Comparison of ENCODE assay signal across 8 worm cellular contexts in genomic region chrIII:3797180-3798026, ce11.
TF ChIP-seq lines count a peak whose summit lies in the region.

No protein-coding gene starts in this region.

TF ChIP-seq in whole organism, L1 larva, 84 proteins besides CTCF, POLR2A, EP300 and RAD21 (continues in another document):
- TF ChIP-seq ces-1 (GFP tag; optimal IDR thresholded peaks at IDR 0.05; lab: Kevin White, UChicago) (no peak), lin-14 (GFP tag; optimal IDR thresholded peaks at IDR 0.05; lab: Kevin White, UChicago) (peak; percentile 70), isw-1 (GFP tag; IDR thresholded peaks at IDR 0.05; lab: Robert Waterston, UW) (no peak), nhr-76 (tag; optimal IDR thresholded peaks at IDR 0.05; lab: Kevin White, UChicago) (no peak), pag-3 (tag; optimal IDR thresholded peaks at IDR 0.05; lab: Kevin White, UChicago; ENCODE audit: borderline replicate concordance, insufficient read depth) (no peak), mdl-1 (tag; optimal IDR thresholded peaks at IDR 0.05; lab: Kevin White, UChicago) (peak in 1 of 2 experiments; percentile 74), elt-3 (tag; optimal IDR thresholded peaks at IDR 0.05; lab: Kevin White, UChicago) (peak in 2 of 6 experiments; percentile 1 to 20), C16A3.4 (tag; optimal IDR thresholded peaks at IDR 0.05; lab: Kevin White, UChicago) (peak; percentile 21), nhr-84 (tag; optimal IDR thresholded peaks at IDR 0.05; lab: Kevin White, UChicago) (no peak), snpc-4 (tag; optimal IDR thresholded peaks at IDR 0.05; lab: Kevin White, UChicago) (no peak), lin-15B (tag; optimal IDR thresholded peaks at IDR 0.05; lab: Kevin White, UChicago) (no peak)

TF ChIP-seq in whole organism, L2 larva, 48 proteins besides CTCF, POLR2A, EP300 and RAD21 (continues in another document):
- TF ChIP-seq sma-9 (GFP tag; optimal IDR thresholded peaks at IDR 0.05; lab: Kevin White, UChicago) (peak; percentile 91), sma-9 (tag; optimal IDR thresholded peaks at IDR 0.05; lab: Kevin White, UChicago) (no peak), zag-1 (tag; optimal IDR thresholded peaks at IDR 0.05; lab: Kevin White, UChicago) (no peak), crh-2 (tag; optimal IDR thresholded peaks at IDR 0.05; lab: Kevin White, UChicago) (peak; percentile 47), ztf-4 (tag; optimal IDR thresholded peaks at IDR 0.05; lab: Kevin White, UChicago) (no peak), nhr-6 (tag; optimal IDR thresholded peaks at IDR 0.05; lab: Kevin White, UChicago) (no peak), nhr-12 (tag; optimal IDR thresholded peaks at IDR 0.05; lab: Kevin White, UChicago) (no peak), F13H6.1 (tag; optimal IDR thresholded peaks at IDR 0.05; lab: Kevin White, UChicago) (peak; percentile 50), lsy-2 (tag; optimal IDR thresholded peaks at IDR 0.05; lab: Kevin White, UChicago) (peak in 1 of 2 experiments; percentile 39), nhr-77 (tag; optimal IDR thresholded peaks at IDR 0.05; lab: Kevin White, UChicago) (no peak), egl-27 (tag; optimal IDR thresholded peaks at IDR 0.05; lab: Kevin White, UChicago) (peak; percentile 27), ceh-16 (tag; optimal IDR thresholded peaks at IDR 0.05; lab: Kevin White, UChicago) (peak; percentile 88)

TF ChIP-seq in whole organism, L3 larva, 47 proteins besides CTCF, POLR2A, EP300 and RAD21 (continues in another document):
- TF ChIP-seq egl-5 (tag; optimal IDR thresholded peaks at IDR 0.05; lab: Kevin White, UChicago) (peak; percentile 30), lin-39 (tag; optimal IDR thresholded peaks at IDR 0.05; lab: Kevin White, UChicago) (peak; percentile 55), lsy-12 (tag; optimal IDR thresholded peaks at IDR 0.05; lab: Kevin White, UChicago) (no peak), pha-4 (tag; optimal IDR thresholded peaks at IDR 0.05; lab: Kevin White, UChicago) (peak; percentile 93), elt-1 (tag; optimal IDR thresholded peaks at IDR 0.05; lab: Kevin White, UChicago) (peak; percentile 96), aly-2 (tag; optimal IDR thresholded peaks at IDR 0.05; lab: Kevin White, UChicago) (no peak), lin-15B (tag; optimal IDR thresholded peaks at IDR 0.05; lab: Kevin White, UChicago) (no peak), egl-27 (tag; optimal IDR thresholded peaks at IDR 0.05; lab: Kevin White, UChicago) (no peak), pqm-1 (tag; optimal IDR thresholded peaks at IDR 0.05; lab: Kevin White, UChicago) (peak; percentile 56), R02D3.7 (tag; optimal IDR thresholded peaks at IDR 0.05; lab: Kevin White, UChicago) (no peak), unc-62 (GFP tag; optimal IDR thresholded peaks at IDR 0.05; lab: Kevin White, UChicago) (no peak), elt-2 (tag; optimal IDR thresholded peaks at IDR 0.05; lab: Kevin White, UChicago) (peak; percentile 37)

TF ChIP-seq in whole organism, L4 larva, 104 proteins besides CTCF, POLR2A, EP300 and RAD21 (continues in another document):
- TF ChIP-seq T20F7.1 (GFP tag; optimal IDR thresholded peaks at IDR 0.05; lab: Kevin White, UChicago) = no peak
- TF ChIP-seq egl-43 (GFP tag; IDR thresholded peaks at IDR 0.05; lab: Robert Waterston, UW) = no peak
- TF ChIP-seq mxl-3 (GFP tag; optimal IDR thresholded peaks at IDR 0.05; lab: Kevin White, UChicago) = peak; percentile 37
- TF ChIP-seq rbr-2 (tag; optimal IDR thresholded peaks at IDR 0.05; lab: Kevin White, UChicago) = no peak
- no peak for TF ChIP-seq zag-1 (tag; optimal IDR thresholded peaks at IDR 0.05; lab: Kevin White, UChicago)
- TF ChIP-seq unc-62 (GFP tag; optimal IDR thresholded peaks at IDR 0.05 in 1 of 2; lab: Kevin White, UChicago) = peak in 1 of 2 experiments; percentile 95
- no peak for TF ChIP-seq unc-62 (tag; optimal IDR thresholded peaks at IDR 0.05; lab: Kevin White, UChicago)
- no peak for TF ChIP-seq Y5F2A.4 (GFP tag; optimal IDR thresholded peaks at IDR 0.05; lab: Kevin White, UChicago)
- no peak for TF ChIP-seq R02D3.7 (tag; optimal IDR thresholded peaks at IDR 0.05; lab: Kevin White, UChicago)
- no peak for TF ChIP-seq saeg-2 (GFP tag; IDR thresholded peaks at IDR 0.05; lab: Robert Waterston, UW)
- no peak for TF ChIP-seq aly-2 (tag; optimal IDR thresholded peaks at IDR 0.05; lab: Kevin White, UChicago)
- TF ChIP-seq nhr-25 (tag; optimal IDR thresholded peaks at IDR 0.05; lab: Kevin White, UChicago; ENCODE audit: borderline replicate concordance, insufficient read depth) = no peak

TF ChIP-seq in whole organism, late embryonic, 69 proteins besides CTCF, POLR2A, EP300 and RAD21:
- TF ChIP-seq pax-1 (tag; optimal IDR thresholded peaks at IDR 0.05; lab: Kevin White, UChicago) = peak; percentile 4
- peak; percentile 57 for TF ChIP-seq rnt-1 (tag; optimal IDR thresholded peaks at IDR 0.05; lab: Kevin White, UChicago)
- TF ChIP-seq ceh-2 (tag; optimal IDR thresholded peaks at IDR 0.05; lab: Kevin White, UChicago) = no peak
- TF ChIP-seq tbx-2 (tag; optimal IDR thresholded peaks at IDR 0.05; lab: Kevin White, UChicago) = peak; percentile 17
- TF ChIP-seq Y22D7AL.16 (tag; optimal IDR thresholded peaks at IDR 0.05; lab: Kevin White, UChicago) = no peak
- peak; percentile 49 for TF ChIP-seq hlh-30 (tag; optimal IDR thresholded peaks at IDR 0.05; lab: Kevin White, UChicago; ENCODE audit: insufficient read depth)
TF ChIP-seq in whole organism, late embryonic: peak in this region for 4.

TF ChIP-seq in whole organism, midembryonic, 9 proteins besides CTCF, POLR2A, EP300 and RAD21:
- TF ChIP-seq klf-2 (GFP tag; conservative IDR thresholded peaks at IDR 0.05; lab: Robert Waterston, UW) (no peak), cog-1 (tag; optimal IDR thresholded peaks at IDR 0.05; lab: Kevin White, UChicago) (no peak), ztf-23 (GFP tag; IDR thresholded peaks at IDR 0.05; lab: Robert Waterston, UW) (no peak), T22C8.4 (GFP tag; IDR thresholded peaks at IDR 0.05; lab: Robert Waterston, UW) (0 out of 2 replicates have a peak, but pooled peaks have one; percentile 8), med-1 (GFP tag; optimal IDR thresholded peaks at IDR 0.05; lab: Kevin White, UChicago; ENCODE audit: insufficient read depth) (no peak), flt-1 (GFP tag; IDR thresholded peaks at IDR 0.05; lab: Robert Waterston, UW) (no peak)

TF ChIP-seq in whole organism, mixed stage, embryonic, 35 proteins besides CTCF, POLR2A, EP300 and RAD21:
- no peak for TF ChIP-seq unc-62 (GFP tag; optimal IDR thresholded peaks at IDR 0.05; lab: Kevin White, UChicago)
- TF ChIP-seq elt-1 (tag; optimal IDR thresholded peaks at IDR 0.05; lab: Kevin White, UChicago; ENCODE audit: borderline replicate concordance, insufficient read depth) = peak; percentile 90
- no peak for TF ChIP-seq mls-2 (tag; optimal IDR thresholded peaks at IDR 0.05; lab: Kevin White, UChicago)
- TF ChIP-seq lin-32 (GFP tag; optimal IDR thresholded peaks at IDR 0.05; lab: Kevin White, UChicago) = no peak
- no peak for TF ChIP-seq sptf-1 (tag; optimal IDR thresholded peaks at IDR 0.05; lab: Kevin White, UChicago)
- no peak for TF ChIP-seq nhr-2 (tag; optimal IDR thresholded peaks at IDR 0.05; lab: Kevin White, UChicago)
- no peak for TF ChIP-seq sem-2 (GFP tag; optimal IDR thresholded peaks at IDR 0.05; lab: Kevin White, UChicago)

TF ChIP-seq in whole organism, young adult, 124 proteins besides CTCF, POLR2A, EP300 and RAD21:
- TF ChIP-seq pha-4 (tag; optimal IDR thresholded peaks at IDR 0.05; lab: Kevin White, UChicago) (peak; percentile 35), zfh-2 (GFP tag; conservative IDR thresholded peaks at IDR 0.05; lab: Robert Waterston, UW) (peak; percentile 72; the same call in 1 of the 2 replicates), chd-7 (tag; optimal IDR thresholded peaks at IDR 0.05; lab: Kevin White, UChicago) (peak; percentile 24), D2030.7 (GFP tag; IDR thresholded peaks at IDR 0.05; lab: Robert Waterston, UW) (no peak), pbrm-1 (GFP tag; IDR thresholded peaks at IDR 0.05; lab: Robert Waterston, UW) (no peak), atf-7 (tag; optimal IDR thresholded peaks at IDR 0.05; lab: Kevin White, UChicago) (peak; percentile 12), K11D2.4 (GFP tag; IDR thresholded peaks at IDR 0.05; lab: Robert Waterston, UW) (peak; percentile 22; the same call in 1 of the 2 replicates), snpc-4 (GFP tag; optimal IDR thresholded peaks at IDR 0.05; lab: Kevin White, UChicago) (no peak), snpc-4 (tag; optimal IDR thresholded peaks at IDR 0.05; lab: Kevin White, UChicago) (peak in 1 of 4 experiments; percentile 18), Y53G8AR.9 (GFP tag; conservative IDR thresholded peaks at IDR 0.05; lab: Robert Waterston, UW) (0 out of 2 replicates have a peak, but pooled peaks have one; percentile 18), lag-1 (GFP tag; IDR thresholded peaks at IDR 0.05; lab: Robert Waterston, UW) (0 out of 2 replicates have a peak, but pooled peaks have one; percentile 6), lin-35 (GFP tag; optimal IDR thresholded peaks at IDR 0.05; lab: Kevin White, UChicago) (peak in 1 of 3 experiments; percentile 23), C06A6.2 (GFP tag; conservative IDR thresholded peaks at IDR 0.05; lab: Robert Waterston, UW) (peak; percentile 24; the same call in 1 of the 2 replicates), nhr-27 (tag; optimal IDR thresholded peaks at IDR 0.05; lab: Kevin White, UChicago) (no peak), ekl-4 (GFP tag; IDR thresholded peaks at IDR 0.05; lab: Robert Waterston, UW) (0 out of 2 replicates have a peak, but pooled peaks have one; percentile 40), ceh-27 (GFP tag; optimal IDR thresholded peaks at IDR 0.05; lab: Kevin White, UChicago) (no peak), mcd-1 (GFP tag; IDR thresholded peaks at IDR 0.05; lab: Robert Waterston, UW) (0 out of 2 replicates have a peak, but pooled peaks have one; percentile 12), cebp-1 (GFP tag; IDR thresholded peaks at IDR 0.05; lab: Robert Waterston, UW) (0 out of 2 replicates have a peak, but pooled peaks have one; percentile 52), cebp-1 (tag; optimal IDR thresholded peaks at IDR 0.05; lab: Kevin White, UChicago) (peak; percentile 54), ama-1 (optimal IDR thresholded peaks at IDR 0.05; lab: Kevin White, UChicago) (no peak), ama-1 (GFP tag; optimal IDR thresholded peaks at IDR 0.05; lab: Kevin White, UChicago) (no peak), hmg-1.2 (GFP tag; IDR thresholded peaks at IDR 0.05; lab: Robert Waterston, UW) (peak; percentile 67), K12H6.12 (tag; optimal IDR thresholded peaks at IDR 0.05; lab: Kevin White, UChicago) (peak; percentile 32), attf-5 (GFP tag; optimal IDR thresholded peaks at IDR 0.05; lab: Kevin White, UChicago) (peak; percentile 18), hmg-20 (GFP tag; IDR thresholded peaks at IDR 0.05; lab: Robert Waterston, UW) (no peak), lin-54 (GFP tag; optimal IDR thresholded peaks at IDR 0.05; lab: Kevin White, UChicago) (no peak), tbx-9 (tag; optimal IDR thresholded peaks at IDR 0.05; lab: Kevin White, UChicago; ENCODE audit: borderline replicate concordance) (no peak), nfyb-1 (GFP tag; IDR thresholded peaks at IDR 0.05; lab: Robert Waterston, UW) (peak; percentile 68; the same call in 1 of the 2 replicates)
TF ChIP-seq in whole organism, young adult: peak in this region for 17.
